Fruit fly (Drosophila melanogaster): ENCODE results near the gene noi.
A peak's percentile ranks its signal among the peaks of the same experiment; 100 is the strongest.

Gene noi

DNA sequence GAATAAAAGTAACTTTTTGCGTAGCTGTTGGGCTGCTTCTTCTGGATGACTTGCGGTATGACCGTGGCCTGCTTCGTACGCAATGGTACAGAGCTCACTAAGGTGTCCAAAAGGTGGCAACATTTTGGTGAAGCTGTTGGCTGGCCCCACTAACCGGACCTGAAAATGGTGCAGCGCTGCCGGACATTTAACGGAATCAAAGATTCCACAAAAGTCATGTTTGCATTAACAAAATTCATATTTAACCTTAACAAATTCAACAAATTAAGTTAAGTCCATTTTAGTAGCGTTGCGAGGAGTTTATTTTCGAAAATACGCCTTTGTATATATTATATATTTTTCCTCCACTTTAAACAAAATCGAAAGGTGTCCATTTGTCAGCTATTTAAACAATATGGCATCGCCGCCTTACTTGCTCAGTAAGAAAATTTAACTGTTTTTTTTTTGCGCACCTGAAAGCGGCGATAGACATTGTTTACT is 9.8 kb upstream of the noi start, which contains the start of the genes kra and SecS (continued):
- TF ChIP-seq ERR (GFP tag; optimal IDR thresholded peaks at IDR 0.05) (no peak), B-H2 (GFP tag; optimal IDR thresholded peaks at IDR 0.05) (peak; percentile 58), CG16813 (GFP tag; IDR thresholded peaks at IDR 0.05; ENCODE audit: partially characterized antibody) (no peak), CG2116 (GFP tag; optimal IDR thresholded peaks at IDR 0.05) (peak; percentile 78), CG14050 (GFP tag; IDR thresholded peaks at IDR 0.05) (no peak), B-H1 (GFP tag; IDR thresholded peaks at IDR 0.05) (no peak), Spps (tag; optimal IDR thresholded peaks at IDR 0.05) (no peak), ci (GFP tag; IDR thresholded peaks at IDR 0.05) (no peak), CG2129 (GFP tag; IDR thresholded peaks at IDR 0.05; ENCODE audit: partially characterized antibody) (no peak), ac (GFP tag; optimal IDR thresholded peaks at IDR 0.05) (no peak), CG7987 (GFP tag; optimal IDR thresholded peaks at IDR 0.05) (peak; percentile 57), CG8478 (optimal IDR thresholded peaks at IDR 0.05) (no peak), Oli (tag; optimal IDR thresholded peaks at IDR 0.05) (no peak), Tbp (GFP tag; optimal IDR thresholded peaks at IDR 0.05) (no peak), insv (GFP tag; optimal IDR thresholded peaks at IDR 0.05) (peak in 1 of 2 experiments; percentile 44), sna (GFP tag; IDR thresholded peaks at IDR 0.05; ENCODE audit: partially characterized antibody) (no peak), Hsf (GFP tag; optimal IDR thresholded peaks at IDR 0.05) (peak; percentile 52), Bgb (GFP tag; IDR thresholded peaks at IDR 0.05; ENCODE audit: partially characterized antibody) (no peak), gt (GFP tag; IDR thresholded peaks at IDR 0.05) (no peak), CG8281 (tag; optimal IDR thresholded peaks at IDR 0.05) (no peak), CG7556 (GFP tag; optimal IDR thresholded peaks at IDR 0.05) (peak; percentile 62), sqz (GFP tag; optimal IDR thresholded peaks at IDR 0.05) (no peak), CG7786 (GFP tag; optimal IDR thresholded peaks at IDR 0.05) (peak; percentile 42), Hand (GFP tag; optimal IDR thresholded peaks at IDR 0.05) (no peak), CG13775 (GFP tag; optimal IDR thresholded peaks at IDR 0.05) (peak; percentile 69), corto (GFP tag; optimal IDR thresholded peaks at IDR 0.05) (peak; percentile 45), Ets65A (GFP tag) (peak; percentile 90), CG10462 (GFP tag; optimal IDR thresholded peaks at IDR 0.05) (peak; percentile 26), lilli (GFP tag; optimal IDR thresholded peaks at IDR 0.05) (peak; percentile 73), bcd (GFP tag; optimal IDR thresholded peaks at IDR 0.05) (peak; percentile 63), CG11560 (tag; IDR thresholded peaks at IDR 0.05) (no peak), Deaf1 (tag; optimal IDR thresholded peaks at IDR 0.05) (no peak), Doc3 (GFP tag; IDR thresholded peaks at IDR 0.05; ENCODE audit: partially characterized antibody) (no peak), wdn (GFP tag; IDR thresholded peaks at IDR 0.05) (no peak), phol (tag; optimal IDR thresholded peaks at IDR 0.05) (peak; percentile 82), CG1647 (GFP tag; optimal IDR thresholded peaks at IDR 0.05) (peak; percentile 57), Vsx1 (GFP tag; optimal IDR thresholded peaks at IDR 0.05) (no peak), Chrac-16 (GFP tag; optimal IDR thresholded peaks at IDR 0.05) (peak; percentile 69), sisA (GFP tag; IDR thresholded peaks at IDR 0.05) (no peak), CG13296 (GFP tag; optimal IDR thresholded peaks at IDR 0.05) (peak; percentile 50), CG32532 (GFP tag; IDR thresholded peaks at IDR 0.05) (no peak), CG10274 (GFP tag; optimal IDR thresholded peaks at IDR 0.05) (no peak), CG15696 (tag; optimal IDR thresholded peaks at IDR 0.05) (peak; percentile 58), ranshi (GFP tag; IDR thresholded peaks at IDR 0.05) (no peak), CG6689 (GFP tag; IDR thresholded peaks at IDR 0.05) (no peak), unc-4 (GFP tag; IDR thresholded peaks at IDR 0.05; ENCODE audit: partially characterized antibody) (no peak), CG6175 (GFP tag; IDR thresholded peaks at IDR 0.05) (no peak), so (GFP tag; IDR thresholded peaks at IDR 0.05) (no peak), usp (GFP tag; optimal IDR thresholded peaks at IDR 0.05) (no peak), CG11093 (GFP tag; IDR thresholded peaks at IDR 0.05) (no peak), hbn (GFP tag; IDR thresholded peaks at IDR 0.05; ENCODE audit: partially characterized antibody) (no peak), org-1 (GFP tag; optimal IDR thresholded peaks at IDR 0.05) (no peak)

All from whole organism, embryonic.